Worm (Caenorhabditis elegans) whole organism, mixed stage, embryonic: Measurements from ENCODE around the gene srw-119.

ENCODE experiments used
- ham-2 ChIP-seq: fragments of 200-800 bp; sonication (Bioruptor generic); optimal IDR thresholded peaks from 2 replicates; lab custom pipeline; 2018; ENCODE audit warnings: mild to moderate bottlenecking, missing genetic modification characterization, missing compliant biosample characterization
- lin-13 ChIP-seq: fragments of 150-350 bp; optimal IDR thresholded peaks from 2 replicates; lab custom pipeline; 2014; ENCODE audit warnings: missing biosample characterization, missing genetic modification characterization
- unc-120 ChIP-seq: sonication (generic microtip); optimal IDR thresholded peaks from 2 replicates; lab custom pipeline; 2017; ENCODE audit warnings: missing genetic modification characterization, missing compliant biosample characterization; ENCODE audit not compliant: poor library complexity, severe bottlenecking
- unc-39 ChIP-seq: fragments of 150-350 bp; optimal IDR thresholded peaks from 2 replicates; lab custom pipeline; 2014; ENCODE audit warnings: missing biosample characterization, missing genetic modification characterization

- TF ChIP-seq unc-120: no peak
- no peak for TF ChIP-seq ham-2
- TF ChIP-seq lin-13 (tag; lab: Kevin White, UChicago): no peak
- no peak for TF ChIP-seq unc-39
Measured at ce11 chrV:2987407-2987806, 12.2 kb downstream of the srw-119 start, which contains the start of gene srh-85.
